Worm (Caenorhabditis elegans) whole organism, L1 larva: ENCODE measurements around the gene T27E4.1.

Experiments used
- hlh-4 ChIP-seq: sonication (generic microtip); optimal IDR thresholded peaks from 2 replicates; lab custom pipeline; 2016; ENCODE audit warnings: mild to moderate bottlenecking, missing genetic modification characterization, missing compliant biosample characterization
- lin-39 ChIP-seq: fragments of 150-350 bp; optimal IDR thresholded peaks from 2 replicates; lab custom pipeline; 2014; ENCODE audit warnings: missing biosample characterization, missing genetic modification reagents, missing genetic modification characterization
- mdl-1 ChIP-seq, 2 experiments: fragments of 150-350 bp; optimal IDR thresholded peaks; 2 replicates each; lab custom pipeline; 2014 to 2017; ENCODE audit warnings: missing biosample characterization in 2 of 2, missing genetic modification characterization in 2 of 2, inconsistent platforms in 1 of 2
- nhr-12 ChIP-seq: sonication (generic microtip); optimal IDR thresholded peaks from 2 replicates; lab custom pipeline; 2017; ENCODE audit warnings: missing biosample characterization, missing genetic modification characterization
- nhr-76 ChIP-seq: sonication (generic microtip); optimal IDR thresholded peaks from 2 replicates; lab custom pipeline; 2017; ENCODE audit warnings: missing biosample characterization, missing genetic modification characterization
- nhr-84 ChIP-seq: sonication (generic microtip); optimal IDR thresholded peaks from 2 replicates; lab custom pipeline; 2017; ENCODE audit warnings: missing biosample characterization, missing genetic modification characterization
- nhr-90 ChIP-seq: sonication (generic microtip); optimal IDR thresholded peaks from 2 replicates; lab custom pipeline; 2016; ENCODE audit warnings: mild to moderate bottlenecking, missing genetic modification characterization, missing compliant biosample characterization; ENCODE audit not compliant: poor library complexity
- skn-1 ChIP-seq: fragments of 150-350 bp; optimal IDR thresholded peaks from 2 replicates; lab custom pipeline; 2014; ENCODE audit warnings: missing biosample characterization, missing genetic modification characterization
- tlp-1 ChIP-seq: fragments of 150-350 bp; optimal IDR thresholded peaks from 2 replicates; lab custom pipeline; 2014; ENCODE audit warnings: missing biosample characterization, missing genetic modification characterization
- unc-62 ChIP-seq: fragments of 150-350 bp; optimal IDR thresholded peaks from 2 replicates; lab custom pipeline; 2014; ENCODE audit warnings: missing biosample characterization, missing genetic modification reagents, missing genetic modification characterization

- TF ChIP-seq nhr-76 (tag; lab: Kevin White, UChicago) (no peak), unc-62 (GFP tag; lab: Kevin White, UChicago) (no peak), hlh-4 (tag; lab: Kevin White, UChicago) (no peak), nhr-12 (tag; lab: Kevin White, UChicago) (no peak), nhr-84 (tag; lab: Kevin White, UChicago) (no peak), tlp-1 (tag; lab: Kevin White, UChicago) (no peak), skn-1 (no peak), nhr-90 (tag; lab: Kevin White, UChicago) (no peak), lin-39 (tag; lab: Kevin White, UChicago) (no peak), mdl-1 (tag; optimal IDR thresholded peaks at IDR 0.05; lab: Kevin White, UChicago) (no peak)
Observed at ce11 chrV:9126316-9126715, 34.2 kb downstream of the T27E4.1 start, which contains the start of gene F21C10.4.
